Fruit fly (Drosophila melanogaster): Measurements from ENCODE around the gene CG14971.

The CG14971 gene

dm6 chr3L:3441763-3442673, 29.1 kb downstream of the CG14971 start:
- TF ChIP-seq Myc (optimal IDR thresholded peaks at IDR 0.05) (no peak), h (optimal IDR thresholded peaks at IDR 0.05) (no peak), psq (optimal IDR thresholded peaks at IDR 0.05) (no peak), ttk (optimal IDR thresholded peaks at IDR 0.05) (no peak), insv (optimal IDR thresholded peaks at IDR 0.05) (no peak), Sin3A (optimal IDR thresholded peaks at IDR 0.05) (no peak)

dm6 chr3L:3440116-3440515, 31.0 kb downstream of the CG14971 start:
- no peak for TF ChIP-seq h (optimal IDR thresholded peaks at IDR 0.05)

dm6 chr3L:3439598-3439997, 31.5 kb downstream of the CG14971 start:
- TF ChIP-seq ttk (optimal IDR thresholded peaks at IDR 0.05) (no peak), psq (optimal IDR thresholded peaks at IDR 0.05) (no peak), insv (optimal IDR thresholded peaks at IDR 0.05) (no peak), Sin3A (optimal IDR thresholded peaks at IDR 0.05) (no peak), Myc (optimal IDR thresholded peaks at IDR 0.05) (no peak), h (optimal IDR thresholded peaks at IDR 0.05) (no peak)

- no peak for TF ChIP-seq insv (optimal IDR thresholded peaks at IDR 0.05)
Measured at dm6 chr3L:3438473-3438872, 32.6 kb downstream of the CG14971 start.

dm6 chr3L:3437664-3438368, 33.3 kb downstream of the CG14971 start:
- no peak for TF ChIP-seq Myc (optimal IDR thresholded peaks at IDR 0.05)
- TF ChIP-seq insv (optimal IDR thresholded peaks at IDR 0.05): no peak
- TF ChIP-seq Sin3A (optimal IDR thresholded peaks at IDR 0.05): no peak

dm6 chr3L:3436838-3437663, 34.1 kb downstream of the CG14971 start:
- no peak for TF ChIP-seq ttk (optimal IDR thresholded peaks at IDR 0.05)
- TF ChIP-seq insv (optimal IDR thresholded peaks at IDR 0.05): no peak
- TF ChIP-seq Sin3A (optimal IDR thresholded peaks at IDR 0.05): no peak
- no peak for TF ChIP-seq h (optimal IDR thresholded peaks at IDR 0.05)
- no peak for TF ChIP-seq Myc (optimal IDR thresholded peaks at IDR 0.05)
- no peak for TF ChIP-seq psq (optimal IDR thresholded peaks at IDR 0.05)

dm6 chr3L:3435531-3436309, 35.4 kb downstream of the CG14971 start:
- no peak for TF ChIP-seq psq (optimal IDR thresholded peaks at IDR 0.05)
- no peak for TF ChIP-seq Myc (optimal IDR thresholded peaks at IDR 0.05)
- TF ChIP-seq insv (optimal IDR thresholded peaks at IDR 0.05): no peak
- TF ChIP-seq Sin3A (optimal IDR thresholded peaks at IDR 0.05): no peak
- no peak for TF ChIP-seq h (optimal IDR thresholded peaks at IDR 0.05)
- no peak for TF ChIP-seq ttk (optimal IDR thresholded peaks at IDR 0.05)

- no peak for TF ChIP-seq ttk (optimal IDR thresholded peaks at IDR 0.05)
- no peak for TF ChIP-seq Myc (optimal IDR thresholded peaks at IDR 0.05)
- no peak for TF ChIP-seq h (optimal IDR thresholded peaks at IDR 0.05)
- no peak for TF ChIP-seq insv (optimal IDR thresholded peaks at IDR 0.05)
- no peak for TF ChIP-seq Sin3A (optimal IDR thresholded peaks at IDR 0.05)
- no peak for TF ChIP-seq psq (optimal IDR thresholded peaks at IDR 0.05)
Measured at dm6 chr3L:3434882-3435281, 36.2 kb downstream of the CG14971 start.

dm6 chr3L:3433955-3434354, 37.2 kb downstream of the CG14971 start:
- TF ChIP-seq ttk (optimal IDR thresholded peaks at IDR 0.05) (no peak), Myc (optimal IDR thresholded peaks at IDR 0.05) (no peak), Sin3A (optimal IDR thresholded peaks at IDR 0.05) (no peak), psq (optimal IDR thresholded peaks at IDR 0.05) (no peak)

- TF ChIP-seq insv (optimal IDR thresholded peaks at IDR 0.05) (no peak), Sin3A (optimal IDR thresholded peaks at IDR 0.05) (no peak), psq (optimal IDR thresholded peaks at IDR 0.05) (no peak), h (optimal IDR thresholded peaks at IDR 0.05) (no peak), ttk (optimal IDR thresholded peaks at IDR 0.05) (no peak), Myc (optimal IDR thresholded peaks at IDR 0.05) (no peak)
Measured at dm6 chr3L:3432656-3433344, 38.3 kb downstream of the CG14971 start.

dm6 chr3L:3431061-3431648, 40.0 kb downstream of the CG14971 start:
- no peak for TF ChIP-seq Myc (optimal IDR thresholded peaks at IDR 0.05)
- no peak for TF ChIP-seq ttk (optimal IDR thresholded peaks at IDR 0.05)
- no peak for TF ChIP-seq psq (optimal IDR thresholded peaks at IDR 0.05)
- no peak for TF ChIP-seq Sin3A (optimal IDR thresholded peaks at IDR 0.05)
- no peak for TF ChIP-seq h (optimal IDR thresholded peaks at IDR 0.05)
- TF ChIP-seq insv (optimal IDR thresholded peaks at IDR 0.05): no peak

All from Kc167 (cell line).